Worm (Caenorhabditis elegans) whole organism, L1 larva: ENCODE results near the gene tre-5.

Experiments used
- ama-1 ChIP-seq: fragments of 150-350 bp; optimal IDR thresholded peaks from 2 replicates; lab custom pipeline; 2014
- lsy-2 ChIP-seq, 2 experiments: fragments of 150-350 bp; optimal IDR thresholded peaks; 2 replicates each; lab custom pipeline; 2014; ENCODE audit warnings: missing biosample characterization in 2 of 2, missing genetic modification characterization in 2 of 2
- mep-1 ChIP-seq: fragments of 150-350 bp; optimal IDR thresholded peaks from 2 replicates; lab custom pipeline; 2014; ENCODE audit warnings: missing biosample characterization, missing genetic modification characterization
- sox-4 ChIP-seq: sonication (generic microtip); optimal IDR thresholded peaks from 2 replicates; lab custom pipeline; 2016; ENCODE audit warnings: missing genetic modification characterization, missing compliant biosample characterization
- unc-130 ChIP-seq: fragments of 150-350 bp; optimal IDR thresholded peaks from 2 replicates; lab custom pipeline; 2017; ENCODE audit warnings: missing biosample characterization, missing genetic modification characterization, inconsistent platforms

- TF ChIP-seq ama-1 (lab: Kevin White, UChicago) = no peak
- no peak for TF ChIP-seq mep-1
- no peak for TF ChIP-seq unc-130 (tag; lab: Kevin White, UChicago)
- TF ChIP-seq lsy-2 (tag; optimal IDR thresholded peaks at IDR 0.05; lab: Kevin White, UChicago) = no peak
- TF ChIP-seq sox-4 (tag; lab: Kevin White, UChicago) = no peak
Measured at ce11 chrII:21953-22352, 33.2 kb downstream of the tre-5 start.
